Worm (Caenorhabditis elegans) whole organism, mixed stage, embryonic: ENCODE measurements around the gene shn-1.

ENCODE experiments used
- M03D4.4 ChIP-seq: sonication (generic microtip); optimal IDR thresholded peaks from 2 replicates; lab custom pipeline; 2017; ENCODE audit warnings: mild to moderate bottlenecking, missing genetic modification characterization, missing compliant biosample characterization
- bed-3 ChIP-seq: fragments of 200-800 bp; sonication (Bioruptor generic); optimal IDR thresholded peaks from 3 replicates; lab custom pipeline; 2018; ENCODE audit warnings: mild to moderate bottlenecking, missing genetic modification characterization, moderate library complexity, missing compliant biosample characterization
- blmp-1 ChIP-seq: fragments of 150-350 bp; optimal IDR thresholded peaks from 2 replicates; lab custom pipeline; 2014; ENCODE audit warnings: missing biosample characterization, missing genetic modification characterization
- ceh-39 ChIP-seq: fragments of 150-350 bp; optimal IDR thresholded peaks from 2 replicates; lab custom pipeline; 2014; ENCODE audit warnings: missing biosample characterization, missing genetic modification characterization
- ceh-43 ChIP-seq: fragments of 200-800 bp; sonication (Bioruptor generic); optimal IDR thresholded peaks from 2 replicates; lab custom pipeline; 2018; ENCODE audit warnings: mild to moderate bottlenecking, missing genetic modification characterization, moderate library complexity, missing compliant biosample characterization
- ceh-83 ChIP-seq: fragments of 200-800 bp; sonication (Bioruptor generic); optimal IDR thresholded peaks from 2 replicates; lab custom pipeline; 2018; ENCODE audit warnings: mild to moderate bottlenecking, missing genetic modification characterization, missing compliant biosample characterization
- ces-1 ChIP-seq: fragments of 150-350 bp; optimal IDR thresholded peaks from 2 replicates; lab custom pipeline; 2014; ENCODE audit warnings: missing biosample characterization, missing genetic modification reagents, missing genetic modification characterization
- cnd-1 ChIP-seq: fragments of 200-800 bp; sonication (Bioruptor generic); optimal IDR thresholded peaks from 2 replicates; lab custom pipeline; 2018; ENCODE audit warnings: mild to moderate bottlenecking, missing genetic modification characterization, missing compliant biosample characterization
- flh-1 ChIP-seq: fragments of 200-800 bp; sonication (Bioruptor generic); optimal IDR thresholded peaks from 2 replicates; lab custom pipeline; 2018; ENCODE audit warnings: mild to moderate bottlenecking, missing genetic modification characterization, moderate library complexity, missing compliant biosample characterization
- ham-2 ChIP-seq: fragments of 200-800 bp; sonication (Bioruptor generic); optimal IDR thresholded peaks from 2 replicates; lab custom pipeline; 2018; ENCODE audit warnings: mild to moderate bottlenecking, missing genetic modification characterization, missing compliant biosample characterization
- hlh-1 ChIP-seq: fragments of 150-350 bp; optimal IDR thresholded peaks from 2 replicates; lab custom pipeline; 2014; ENCODE audit warnings: missing biosample characterization, missing genetic modification reagents, missing genetic modification characterization
- lin-13 ChIP-seq: fragments of 150-350 bp; optimal IDR thresholded peaks from 2 replicates; lab custom pipeline; 2014; ENCODE audit warnings: missing biosample characterization, missing genetic modification characterization
- lin-32 ChIP-seq: fragments of 200-800 bp; sonication (Bioruptor generic); optimal IDR thresholded peaks from 2 replicates; lab custom pipeline; 2018; ENCODE audit warnings: mild to moderate bottlenecking, missing genetic modification characterization, missing compliant biosample characterization
- lsy-2 ChIP-seq: fragments of 150-350 bp; optimal IDR thresholded peaks from 2 replicates; lab custom pipeline; 2014; ENCODE audit warnings: missing biosample characterization, missing genetic modification characterization
- mab-5 ChIP-seq: fragments of 150-350 bp; optimal IDR thresholded peaks from 2 replicates; lab custom pipeline; 2014; ENCODE audit warnings: missing biosample characterization, missing genetic modification characterization
- mls-2 ChIP-seq: sonication (generic microtip); optimal IDR thresholded peaks from 2 replicates; lab custom pipeline; 2016; ENCODE audit warnings: mild to moderate bottlenecking, missing genetic modification characterization, moderate library complexity, missing compliant biosample characterization
- nhr-12 ChIP-seq: fragments of 150-350 bp; optimal IDR thresholded peaks from 2 replicates; lab custom pipeline; 2014; ENCODE audit warnings: missing biosample characterization, missing genetic modification characterization
- nhr-2 ChIP-seq: fragments of 150-350 bp; optimal IDR thresholded peaks from 2 replicates; lab custom pipeline; 2014; ENCODE audit warnings: missing biosample characterization, missing genetic modification characterization
- nhr-237 ChIP-seq: fragments of 150-350 bp; optimal IDR thresholded peaks from 2 replicates; lab custom pipeline; 2014; ENCODE audit warnings: missing biosample characterization, missing genetic modification characterization
- nhr-28 ChIP-seq: fragments of 150-350 bp; optimal IDR thresholded peaks from 2 replicates; lab custom pipeline; 2014; ENCODE audit warnings: missing biosample characterization, missing genetic modification characterization
- nhr-76 ChIP-seq: sonication (generic microtip); optimal IDR thresholded peaks from 2 replicates; lab custom pipeline; 2017; ENCODE audit warnings: missing biosample characterization, missing genetic modification characterization
- sem-2 ChIP-seq: fragments of 200-800 bp; sonication (Bioruptor generic); optimal IDR thresholded peaks from 2 replicates; lab custom pipeline; 2018; ENCODE audit warnings: mild to moderate bottlenecking, missing genetic modification characterization, missing compliant biosample characterization
- snpc-4 ChIP-seq: fragments of 150-350 bp; optimal IDR thresholded peaks from 2 replicates; lab custom pipeline; 2014; ENCODE audit warnings: missing biosample characterization, missing genetic modification characterization
- sptf-1 ChIP-seq: sonication (generic microtip); optimal IDR thresholded peaks from 2 replicates; lab custom pipeline; 2017; ENCODE audit warnings: mild to moderate bottlenecking, missing genetic modification characterization, moderate library complexity, missing compliant biosample characterization
- tbx-8 ChIP-seq: fragments of 200-800 bp; sonication (Bioruptor generic); optimal IDR thresholded peaks from 2 replicates; lab custom pipeline; 2018; ENCODE audit warnings: mild to moderate bottlenecking, missing genetic modification characterization, moderate library complexity, missing compliant biosample characterization
- unc-120 ChIP-seq: sonication (generic microtip); optimal IDR thresholded peaks from 2 replicates; lab custom pipeline; 2017; ENCODE audit warnings: missing genetic modification characterization, missing compliant biosample characterization; ENCODE audit not compliant: poor library complexity, severe bottlenecking
- unc-39 ChIP-seq: fragments of 150-350 bp; optimal IDR thresholded peaks from 2 replicates; lab custom pipeline; 2014; ENCODE audit warnings: missing biosample characterization, missing genetic modification characterization
- unc-62 ChIP-seq: fragments of 150-350 bp; optimal IDR thresholded peaks from 2 replicates; lab custom pipeline; 2014; ENCODE audit warnings: missing biosample characterization, missing genetic modification reagents, missing genetic modification characterization
- zip-8 ChIP-seq: fragments of 150-350 bp; optimal IDR thresholded peaks from 2 replicates; lab custom pipeline; 2014; ENCODE audit warnings: missing biosample characterization, missing genetic modification characterization
- ztf-11 ChIP-seq: fragments of 150-350 bp; optimal IDR thresholded peaks from 2 replicates; lab custom pipeline; 2014; ENCODE audit warnings: missing biosample characterization, missing genetic modification characterization

Gene shn-1

DNA sequence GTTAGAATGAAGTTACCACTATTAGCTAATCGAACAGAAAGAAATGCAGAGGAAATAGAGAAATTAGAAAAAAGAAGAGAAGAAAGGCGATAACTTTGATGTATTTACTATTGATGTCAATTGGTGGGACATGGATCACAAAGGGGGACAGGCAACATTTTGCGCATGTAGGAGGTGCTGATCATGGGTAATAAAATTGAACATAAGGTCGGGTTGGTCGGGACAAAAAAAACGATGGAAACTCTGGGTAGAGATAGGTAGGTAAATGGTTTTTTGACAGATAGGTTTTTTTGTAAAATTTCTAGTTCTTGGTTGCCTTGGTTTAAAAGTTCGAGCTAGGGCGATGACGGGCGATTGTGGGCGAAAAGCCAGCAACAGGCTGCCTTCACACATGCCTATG, at the start of gene shn-1:
TSS of gene shn-1 (minus strand) at position 101 of the 400 bp plus-strand sequence.
- TF ChIP-seq bed-3 (GFP tag; lab: Kevin White, UChicago), result no peak
- no peak for TF ChIP-seq ceh-39 (tag; lab: Kevin White, UChicago)
- TF ChIP-seq lsy-2 (tag; lab: Kevin White, UChicago), result no peak
- no peak for TF ChIP-seq mls-2

DNA sequence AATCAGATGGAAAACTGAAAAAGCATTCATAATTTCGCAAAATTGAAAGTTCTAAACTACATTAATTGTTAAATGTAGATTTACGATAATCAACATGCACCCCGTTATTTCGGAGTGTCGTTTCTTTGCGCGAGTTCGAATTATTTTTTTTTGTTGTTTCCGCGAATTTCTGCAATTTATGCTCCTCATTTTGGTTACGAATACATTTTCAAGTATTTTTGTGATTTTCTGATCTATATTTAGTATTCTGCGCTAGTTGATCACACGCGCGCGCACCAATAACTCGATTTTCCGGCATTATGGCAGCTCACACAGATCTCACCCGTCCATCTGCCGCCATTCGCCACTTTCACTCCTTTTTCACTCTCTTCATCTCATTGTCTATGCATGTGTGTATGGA, 49.5 kb upstream of the shn-1 start, which contains the start of gene VW02B12L.2:
TSS of gene VW02B12L.2 (minus strand) at position 65 of the 400 bp plus-strand sequence.
- TF ChIP-seq lin-32 (peak; percentile 45), ces-1 (GFP tag; lab: Kevin White, UChicago) (peak; percentile 94), ham-2 (peak; percentile 42), nhr-237 (tag; lab: Kevin White, UChicago) (no peak), M03D4.4 (tag; lab: Kevin White, UChicago) (no peak), flh-1 (GFP tag; lab: Kevin White, UChicago) (no peak), tbx-8 (no peak), cnd-1 (peak; percentile 3), nhr-28 (tag; lab: Kevin White, UChicago) (no peak), lin-13 (peak; percentile 5)
- TF ChIP-seq, all 35 proteins: peak for 5

DNA sequence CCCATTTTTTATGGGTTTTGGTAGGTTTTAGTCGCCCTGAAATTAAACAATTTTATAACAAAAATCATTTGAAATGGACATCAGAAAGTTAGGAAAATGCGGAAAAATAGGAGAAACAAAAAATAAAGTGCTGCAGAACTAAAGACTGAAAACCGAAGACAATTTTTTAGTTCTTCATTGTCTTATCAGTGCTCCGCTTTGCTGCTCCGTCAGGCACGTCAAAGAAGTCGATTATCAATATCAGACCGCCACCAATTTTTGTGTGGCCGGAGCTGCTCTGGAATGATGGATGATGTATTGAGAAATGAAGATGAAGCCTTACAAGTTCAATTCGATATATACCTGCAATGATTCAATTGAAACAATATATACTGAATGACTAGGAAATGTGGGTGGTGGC, 47.7 kb upstream of the shn-1 start, which contains the start of gene vha-6:
TSS of gene vha-6 (minus strand) at position 36 of the 400 bp plus-strand sequence.
- TF ChIP-seq ceh-43 (GFP tag; lab: Kevin White, UChicago) (no peak), unc-62 (GFP tag; lab: Kevin White, UChicago) (no peak), snpc-4 (tag; lab: Kevin White, UChicago) (no peak), cnd-1 (no peak), bed-3 (GFP tag; lab: Kevin White, UChicago) (no peak), lsy-2 (tag; lab: Kevin White, UChicago) (no peak), unc-120 (tag; lab: Kevin White, UChicago) (no peak), M03D4.4 (tag; lab: Kevin White, UChicago) (no peak), tbx-8 (no peak), mls-2 (no peak), sem-2 (no peak), lin-13 (no peak), ztf-11 (tag; lab: Kevin White, UChicago) (no peak), blmp-1 (tag; lab: Kevin White, UChicago) (no peak), nhr-28 (tag; lab: Kevin White, UChicago) (no peak)

DNA sequence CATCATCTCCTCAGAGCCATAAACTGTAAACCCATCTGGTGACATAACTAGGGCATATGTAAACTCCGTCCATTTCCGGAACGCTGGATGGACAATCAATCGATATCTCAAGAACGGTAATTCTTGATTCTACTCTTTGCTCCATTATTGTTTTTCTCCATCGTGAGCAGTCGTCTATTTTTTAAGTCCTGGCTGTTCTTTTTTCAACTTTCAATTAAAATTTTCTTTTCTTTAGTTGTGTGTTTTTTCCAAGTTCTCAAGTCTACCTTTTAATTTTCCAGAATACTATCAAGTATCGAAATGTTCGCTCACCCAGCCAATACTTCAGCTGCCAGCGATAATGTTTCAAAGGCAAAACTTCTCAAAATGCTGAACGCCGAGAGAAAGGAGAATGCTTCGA, 43.2 kb upstream of the shn-1 start, which contains the start of gene C05D12.5:
TSS of gene C05D12.5 (plus strand) at position 301 of the 400 bp plus-strand sequence.
- TF ChIP-seq unc-120 (tag; lab: Kevin White, UChicago) (no peak), ceh-39 (tag; lab: Kevin White, UChicago) (no peak), mab-5 (tag; lab: Kevin White, UChicago) (no peak), nhr-76 (tag; lab: Kevin White, UChicago) (no peak), flh-1 (GFP tag; lab: Kevin White, UChicago) (no peak), mls-2 (no peak), sem-2 (no peak), sptf-1 (no peak), blmp-1 (tag; lab: Kevin White, UChicago) (no peak), nhr-28 (tag; lab: Kevin White, UChicago) (no peak), ztf-11 (tag; lab: Kevin White, UChicago) (no peak), zip-8 (tag; lab: Kevin White, UChicago) (no peak), tbx-8 (no peak), snpc-4 (tag; lab: Kevin White, UChicago) (no peak), ceh-43 (GFP tag; lab: Kevin White, UChicago) (no peak), nhr-237 (tag; lab: Kevin White, UChicago) (no peak)

DNA sequence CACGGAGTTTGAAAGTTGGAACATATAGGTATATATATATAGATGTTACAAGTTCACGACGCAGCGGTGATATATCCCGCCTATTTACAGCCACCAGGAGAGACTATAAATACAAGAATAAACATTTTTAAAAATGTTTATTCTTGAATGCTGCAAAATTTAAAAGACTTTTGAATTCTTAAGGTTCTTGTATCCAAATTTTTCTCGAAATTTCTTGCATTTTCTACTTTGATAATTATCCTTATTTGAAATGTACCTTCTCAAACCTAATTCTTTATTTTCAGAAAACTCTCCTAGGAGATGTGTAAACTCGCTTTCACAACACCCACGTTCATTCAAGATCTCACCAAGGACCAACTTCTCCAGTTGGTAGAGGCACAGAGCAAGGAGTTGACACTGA, 40.8 kb upstream of the shn-1 start, which contains the start of gene C05D12.4:
TSS of gene C05D12.4 (plus strand) at position 301 of the 400 bp plus-strand sequence.
- TF ChIP-seq ceh-83 (GFP tag; lab: Kevin White, UChicago) (no peak), blmp-1 (tag; lab: Kevin White, UChicago) (no peak), snpc-4 (tag; lab: Kevin White, UChicago) (no peak), unc-39 (no peak), lin-32 (no peak), ceh-39 (tag; lab: Kevin White, UChicago) (no peak), zip-8 (tag; lab: Kevin White, UChicago) (no peak), unc-62 (GFP tag; lab: Kevin White, UChicago) (no peak), nhr-76 (tag; lab: Kevin White, UChicago) (no peak), hlh-1 (tag; lab: Kevin White, UChicago) (no peak), nhr-2 (no peak), lin-13 (no peak), flh-1 (GFP tag; lab: Kevin White, UChicago) (no peak), ces-1 (GFP tag; lab: Kevin White, UChicago) (no peak), nhr-12 (tag; lab: Kevin White, UChicago) (no peak), mls-2 (no peak), unc-120 (tag; lab: Kevin White, UChicago) (no peak)
